Worm (Caenorhabditis elegans) whole organism, L4/young adult: Measurements from ENCODE around the gene Y57A10C.11.

ENCODE experiments used
- W03F9.2 ChIP-seq: fragments of 150-350 bp; optimal IDR thresholded peaks from 2 replicates; lab custom pipeline; 2014; ENCODE audit warnings: missing biosample characterization, missing genetic modification characterization
- dao-5 ChIP-seq: sonication (generic microtip); optimal IDR thresholded peaks from 2 replicates; lab custom pipeline; 2016; ENCODE audit warnings: missing genotype, missing genetic modification characterization, moderate library complexity, missing compliant biosample characterization
- him-1 ChIP-seq: sonication (generic microtip); optimal IDR thresholded peaks from 2 replicates; lab custom pipeline; 2016; ENCODE audit warnings: missing genotype, missing genetic modification reagents, missing genetic modification characterization, missing compliant biosample characterization

DNA sequence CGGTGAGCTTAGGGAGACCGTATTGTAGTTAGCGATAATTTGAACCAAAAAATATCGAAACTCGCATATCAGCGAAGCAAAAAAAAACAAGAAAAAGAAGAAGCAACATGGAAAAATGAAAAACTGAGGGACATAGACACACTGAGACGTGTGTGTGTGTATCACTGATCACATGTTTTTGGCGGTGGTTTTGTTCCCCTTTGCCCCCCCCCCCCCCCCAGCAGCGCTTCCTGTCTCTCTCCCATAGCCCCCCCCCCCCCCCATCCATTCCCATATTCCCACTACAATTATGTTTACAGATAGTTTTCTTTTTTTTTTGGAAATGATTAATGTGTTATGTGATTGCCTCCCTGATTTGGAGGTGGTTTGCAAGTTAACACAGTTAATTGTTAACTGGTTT is 45.5 kb downstream of the Y57A10C.11 start:
- TF ChIP-seq him-1 (tag; lab: Kevin White, UChicago) (no peak), W03F9.2 (no peak), dao-5 (no peak)
